Fruit fly (Drosophila melanogaster): ENCODE results near the gene CG18231.

DNA sequence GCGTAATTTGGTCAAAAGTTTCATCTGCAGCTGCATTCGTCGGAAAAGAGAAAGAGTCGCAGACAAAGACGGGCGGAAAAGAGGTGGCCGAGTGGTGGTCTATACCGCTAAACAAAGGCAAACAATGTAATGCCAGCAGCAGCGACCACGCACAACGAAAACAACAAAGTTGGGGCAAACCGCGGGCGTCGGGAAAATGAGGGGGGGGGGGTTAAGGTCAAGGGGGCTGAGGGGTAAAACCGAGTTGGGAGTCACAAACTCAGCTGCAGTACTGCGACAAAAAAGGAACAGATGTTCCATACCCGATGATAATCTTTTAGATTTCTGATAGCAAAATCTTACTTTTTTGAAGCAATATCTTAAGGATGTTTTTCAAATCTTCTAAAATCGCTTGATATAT lies 29.5 kb downstream of the CG18231 start:
- TF ChIP-seq CG6808 (GFP tag; optimal IDR thresholded peaks at IDR 0.05) (no peak), dac (GFP tag; optimal IDR thresholded peaks at IDR 0.05) (no peak), Hr38 (GFP tag; optimal IDR thresholded peaks at IDR 0.05) (no peak), OdsH (GFP tag; optimal IDR thresholded peaks at IDR 0.05) (no peak), CG4318 (GFP tag; optimal IDR thresholded peaks at IDR 0.05) (no peak), Sox14 (GFP tag; optimal IDR thresholded peaks at IDR 0.05) (no peak), fd85E (GFP tag; optimal IDR thresholded peaks at IDR 0.05) (no peak), vri (GFP tag; optimal IDR thresholded peaks at IDR 0.05) (no peak), cyc (GFP tag; optimal IDR thresholded peaks at IDR 0.05) (no peak), eg (GFP tag; IDR thresholded peaks at IDR 0.05) (no peak), CG16779 (tag; optimal IDR thresholded peaks at IDR 0.05) (no peak), topi (GFP tag; optimal IDR thresholded peaks at IDR 0.05) (no peak), acj6 (GFP tag; optimal IDR thresholded peaks at IDR 0.05) (no peak)

All from whole organism, prepupa.